Worm (Caenorhabditis elegans): Measurements from ENCODE around the gene Y9C9A.16.

ce11 chrIV:4995842-4996241 lies 19.9 kb upstream of the Y9C9A.16 start, which contains the start of gene ssq-2:
- no peak for TF ChIP-seq elt-3 (tag; optimal IDR thresholded peaks at IDR 0.05)
- no peak for TF ChIP-seq dmd-4 (tag; optimal IDR thresholded peaks at IDR 0.05)
- TF ChIP-seq mab-5 (tag; optimal IDR thresholded peaks at IDR 0.05): no peak
- no peak for TF ChIP-seq egl-27 (tag; optimal IDR thresholded peaks at IDR 0.05)
- TF ChIP-seq skn-1 (tag; optimal IDR thresholded peaks at IDR 0.05): no peak
- TF ChIP-seq lin-11 (tag; optimal IDR thresholded peaks at IDR 0.05): no peak
- TF ChIP-seq aly-2 (tag; optimal IDR thresholded peaks at IDR 0.05): no peak
- no peak for TF ChIP-seq ztf-11 (tag; optimal IDR thresholded peaks at IDR 0.05)
- no peak for TF ChIP-seq lin-13 (GFP tag; optimal IDR thresholded peaks at IDR 0.05)
- TF ChIP-seq mdl-1 (tag; optimal IDR thresholded peaks at IDR 0.05): no peak
- no peak for TF ChIP-seq unc-62 (GFP tag; optimal IDR thresholded peaks at IDR 0.05)
- TF ChIP-seq ZK546.5 (tag; optimal IDR thresholded peaks at IDR 0.05): no peak
- no peak for TF ChIP-seq lsy-2 (tag; optimal IDR thresholded peaks at IDR 0.05)

Measured in whole organism, L2 larva.